Worm (Caenorhabditis elegans) whole organism, L1 larva: ENCODE data around the gene nlp-18.
A peak's percentile ranks its signal among the peaks of the same experiment; 100 is the strongest.

ENCODE experiments used
- C04F5.9 ChIP-seq: sonication (generic microtip); optimal IDR thresholded peaks from 2 replicates; lab custom pipeline; 2016; ENCODE audit warnings: missing genetic modification characterization, missing compliant biosample characterization
- C34B4.2 ChIP-seq: sonication (generic microtip); optimal IDR thresholded peaks from 2 replicates; lab custom pipeline; 2017; ENCODE audit warnings: mild to moderate bottlenecking, missing genetic modification characterization, missing compliant biosample characterization
- F16B12.6 ChIP-seq: fragments of 150-350 bp; optimal IDR thresholded peaks from 2 replicates; lab custom pipeline; 2014; ENCODE audit warnings: missing biosample characterization, missing genetic modification characterization
- aha-1 ChIP-seq: fragments of 150-350 bp; optimal IDR thresholded peaks from 2 replicates; lab custom pipeline; 2014; ENCODE audit warnings: missing biosample characterization, missing genetic modification characterization
- alr-1 ChIP-seq: fragments of 200-800 bp; sonication (Bioruptor generic); optimal IDR thresholded peaks from 2 replicates; lab custom pipeline; 2018; ENCODE audit warnings: borderline replicate concordance, mild to moderate bottlenecking, missing genetic modification characterization, missing compliant biosample characterization
- ceh-8 ChIP-seq: fragments of 200-800 bp; sonication (Bioruptor generic); optimal IDR thresholded peaks from 2 replicates; lab custom pipeline; 2018; ENCODE audit warnings: mild to moderate bottlenecking, missing genetic modification characterization, moderate library complexity, missing compliant biosample characterization
- ceh-82 ChIP-seq, 3 experiments: fragments of 150-350 bp in 1 of 3; sonication (generic microtip) in 2 of 3; optimal IDR thresholded peaks; 2 replicates each; lab custom pipeline; 2014 to 2017; ENCODE audit warnings: missing biosample characterization in 3 of 3, missing genetic modification characterization in 3 of 3
- ceh-88 ChIP-seq: fragments of 200-800 bp; sonication (Bioruptor generic); IDR thresholded peaks from 2 replicates; pipeline ENCODE4 v1.3.6; 2022; ENCODE audit warnings: missing genetic modification characterization, missing compliant biosample characterization
- ceh-90 ChIP-seq: sonication (generic microtip); optimal IDR thresholded peaks from 2 replicates; lab custom pipeline; 2016; ENCODE audit warnings: missing genetic modification characterization, missing compliant biosample characterization
- ces-1 ChIP-seq: fragments of 150-350 bp; optimal IDR thresholded peaks from 2 replicates; lab custom pipeline; 2014; ENCODE audit warnings: missing biosample characterization, missing genetic modification reagents, missing genetic modification characterization
- efl-1 ChIP-seq, 4 experiments: fragments of 150-350 bp; optimal IDR thresholded peaks in 3 of 4; peaks in 1 of 4; 1 replicate in 1 of 4; 2 replicates in 3 of 4; lab custom pipeline; 2014; ENCODE audit warnings: missing biosample characterization in 2 of 4, missing genetic modification characterization in 2 of 4, missing genetic modification reagents in 2 of 4
- efl-3 ChIP-seq: fragments of 200-800 bp; sonication (Bioruptor generic); optimal IDR thresholded peaks from 2 replicates; lab custom pipeline; 2018; ENCODE audit warnings: mild to moderate bottlenecking, missing genetic modification characterization, missing compliant biosample characterization
- elt-2 ChIP-seq: sonication (generic microtip); optimal IDR thresholded peaks from 2 replicates; lab custom pipeline; 2016; ENCODE audit warnings: missing genetic modification characterization, mild to moderate bottlenecking, inconsistent platforms, missing compliant biosample characterization, missing genetic modification reagents
- elt-3 ChIP-seq, 6 experiments: fragments of 150-350 bp in 1 of 6; sonication (generic microtip); optimal IDR thresholded peaks; 2 replicates each; lab custom pipeline; 2017 to 2018; ENCODE audit warnings: missing biosample characterization in 6 of 6, missing genetic modification characterization in 6 of 6, inconsistent platforms in 1 of 6
- ets-5 ChIP-seq: fragments of 200-800 bp; sonication (Bioruptor generic); IDR thresholded peaks from 2 replicates; pipeline ENCODE4 v1.3.6; 2022; ENCODE audit warnings: missing genetic modification characterization, missing compliant biosample characterization
- fkh-10 ChIP-seq: sonication (generic microtip); optimal IDR thresholded peaks from 2 replicates; lab custom pipeline; 2017; ENCODE audit warnings: missing biosample characterization, missing genetic modification reagents, missing genetic modification characterization
- fkh-4 ChIP-seq: sonication (generic microtip); optimal IDR thresholded peaks from 2 replicates; lab custom pipeline; 2016; ENCODE audit warnings: missing compliant biosample characterization, missing genetic modification characterization, borderline replicate concordance
- hlh-17 ChIP-seq: fragments of 200-800 bp; sonication (Bioruptor generic); optimal IDR thresholded peaks from 2 replicates; lab custom pipeline; 2018; ENCODE audit warnings: missing genetic modification characterization, mild to moderate bottlenecking, missing compliant biosample characterization, moderate library complexity, borderline replicate concordance
- hlh-4 ChIP-seq: sonication (generic microtip); optimal IDR thresholded peaks from 2 replicates; lab custom pipeline; 2016; ENCODE audit warnings: mild to moderate bottlenecking, missing genetic modification characterization, missing compliant biosample characterization
- hpl-2 ChIP-seq: fragments of 150-350 bp; optimal IDR thresholded peaks from 2 replicates; lab custom pipeline; 2014; ENCODE audit warnings: missing biosample characterization, missing genetic modification reagents, missing genetic modification characterization
- irx-1 ChIP-seq: sonication (generic microtip); optimal IDR thresholded peaks from 2 replicates; lab custom pipeline; 2016; ENCODE audit warnings: missing genetic modification characterization, missing compliant biosample characterization
- isw-1 ChIP-seq: fragments of 200-800 bp; sonication (Bioruptor generic); IDR thresholded peaks from 2 replicates; pipeline ENCODE4 v1.3.6; 2022; ENCODE audit warnings: missing genetic modification characterization, missing compliant biosample characterization
- jun-1 ChIP-seq: fragments of 150-350 bp; optimal IDR thresholded peaks from 2 replicates; lab custom pipeline; 2014; ENCODE audit warnings: missing biosample characterization, missing genetic modification reagents, missing genetic modification characterization
- lin-15B ChIP-seq: fragments of 150-350 bp; sonication (generic microtip); optimal IDR thresholded peaks from 3 replicates; lab custom pipeline; 2014; ENCODE audit warnings: missing biosample characterization, missing genetic modification characterization
- lin-35 ChIP-seq, 2 experiments: fragments of 150-350 bp; optimal IDR thresholded peaks; 2 replicates each; lab custom pipeline; 2014; ENCODE audit warnings: missing biosample characterization in 2 of 2, missing genetic modification characterization in 2 of 2, missing genetic modification reagents in 2 of 2
- lin-39 ChIP-seq: fragments of 150-350 bp; optimal IDR thresholded peaks from 2 replicates; lab custom pipeline; 2014; ENCODE audit warnings: missing biosample characterization, missing genetic modification reagents, missing genetic modification characterization
- lir-3 ChIP-seq: sonication (generic microtip); optimal IDR thresholded peaks from 2 replicates; lab custom pipeline; 2016; ENCODE audit warnings: mild to moderate bottlenecking, missing genetic modification characterization, moderate library complexity, missing compliant biosample characterization; ENCODE audit not compliant: poor library complexity
- lsy-2 ChIP-seq, 2 experiments: fragments of 150-350 bp; optimal IDR thresholded peaks; 2 replicates each; lab custom pipeline; 2014; ENCODE audit warnings: missing biosample characterization in 2 of 2, missing genetic modification characterization in 2 of 2
- mab-9 ChIP-seq: fragments of 200-800 bp; sonication (Bioruptor generic); IDR thresholded peaks from 2 replicates; pipeline ENCODE4 v1.3.6; 2022; ENCODE audit warnings: missing genetic modification reagents, missing genetic modification characterization, missing compliant biosample characterization
- mdl-1 ChIP-seq, 2 experiments: fragments of 150-350 bp; optimal IDR thresholded peaks; 2 replicates each; lab custom pipeline; 2014 to 2017; ENCODE audit warnings: missing biosample characterization in 2 of 2, missing genetic modification characterization in 2 of 2, inconsistent platforms in 1 of 2
- mef-2 ChIP-seq: fragments of 150-350 bp; optimal IDR thresholded peaks from 2 replicates; lab custom pipeline; 2014; ENCODE audit warnings: missing biosample characterization, missing genetic modification characterization
- nhr-12 ChIP-seq: sonication (generic microtip); optimal IDR thresholded peaks from 2 replicates; lab custom pipeline; 2017; ENCODE audit warnings: missing biosample characterization, missing genetic modification characterization
- nhr-19 ChIP-seq: fragments of 200-800 bp; sonication (Bioruptor generic); conservative IDR thresholded peaks from 2 replicates; pipeline ENCODE4 v1.3.6; 2022; ENCODE audit warnings: missing genetic modification characterization, missing compliant biosample characterization
- nhr-47 ChIP-seq: sonication (generic microtip); optimal IDR thresholded peaks from 2 replicates; lab custom pipeline; 2016; ENCODE audit warnings: mild to moderate bottlenecking, missing genetic modification characterization, moderate library complexity, missing compliant biosample characterization
- nhr-71 ChIP-seq: sonication (generic microtip); optimal IDR thresholded peaks from 2 replicates; lab custom pipeline; 2016; ENCODE audit warnings: mild to moderate bottlenecking, missing genetic modification characterization, moderate library complexity, missing compliant biosample characterization
- nhr-76 ChIP-seq: sonication (generic microtip); optimal IDR thresholded peaks from 2 replicates; lab custom pipeline; 2017; ENCODE audit warnings: missing biosample characterization, missing genetic modification characterization
- nhr-77 ChIP-seq: fragments of 150-350 bp; optimal IDR thresholded peaks from 2 replicates; lab custom pipeline; 2014; ENCODE audit warnings: missing biosample characterization, missing genetic modification characterization
- nhr-90 ChIP-seq: sonication (generic microtip); optimal IDR thresholded peaks from 2 replicates; lab custom pipeline; 2016; ENCODE audit warnings: mild to moderate bottlenecking, missing genetic modification characterization, missing compliant biosample characterization; ENCODE audit not compliant: poor library complexity
- pag-3 ChIP-seq: sonication (generic microtip); optimal IDR thresholded peaks from 2 replicates; lab custom pipeline; 2017; ENCODE audit warnings: missing genetic modification characterization, mild to moderate bottlenecking, missing compliant biosample characterization, antibody characterized with exemption, borderline replicate concordance; ENCODE audit not compliant: insufficient read depth
- pqm-1 ChIP-seq: sonication (generic microtip); optimal IDR thresholded peaks from 3 replicates; lab custom pipeline; 2017; ENCODE audit warnings: missing biosample characterization, missing genetic modification characterization
- skn-1 ChIP-seq: fragments of 150-350 bp; optimal IDR thresholded peaks from 2 replicates; lab custom pipeline; 2014; ENCODE audit warnings: missing biosample characterization, missing genetic modification characterization
- snpc-4 ChIP-seq: fragments of 150-350 bp; optimal IDR thresholded peaks from 2 replicates; lab custom pipeline; 2014; ENCODE audit warnings: missing biosample characterization, missing genetic modification characterization
- sox-4 ChIP-seq: sonication (generic microtip); optimal IDR thresholded peaks from 2 replicates; lab custom pipeline; 2016; ENCODE audit warnings: missing genetic modification characterization, missing compliant biosample characterization
- sptf-1 ChIP-seq: fragments of 150-350 bp; optimal IDR thresholded peaks from 2 replicates; lab custom pipeline; 2014; ENCODE audit warnings: missing biosample characterization, missing genetic modification characterization
- sup-37 ChIP-seq: fragments of 200-800 bp; sonication (Bioruptor generic); optimal IDR thresholded peaks from 2 replicates; lab custom pipeline; 2018; ENCODE audit warnings: mild to moderate bottlenecking, missing genetic modification characterization, missing compliant biosample characterization
- tlp-1 ChIP-seq: fragments of 150-350 bp; optimal IDR thresholded peaks from 2 replicates; lab custom pipeline; 2014; ENCODE audit warnings: missing biosample characterization, missing genetic modification characterization
- unc-30 ChIP-seq: sonication (generic microtip); optimal IDR thresholded peaks from 2 replicates; lab custom pipeline; 2017; ENCODE audit warnings: missing biosample characterization, missing genetic modification characterization
- unc-62 ChIP-seq: fragments of 150-350 bp; optimal IDR thresholded peaks from 2 replicates; lab custom pipeline; 2014; ENCODE audit warnings: missing biosample characterization, missing genetic modification reagents, missing genetic modification characterization
- unc-98 ChIP-seq: fragments of 200-800 bp; sonication (Bioruptor generic); IDR thresholded peaks from 2 replicates; pipeline ENCODE4 v1.3.6; 2022; ENCODE audit warnings: missing genetic modification characterization, missing compliant biosample characterization
- vab-15 ChIP-seq: sonication (generic microtip); optimal IDR thresholded peaks from 2 replicates; lab custom pipeline; 2017; ENCODE audit warnings: missing genotype, mild to moderate bottlenecking, missing genetic modification characterization, missing compliant biosample characterization
- zag-1 ChIP-seq: fragments of 150-350 bp; optimal IDR thresholded peaks from 2 replicates; lab custom pipeline; 2014; ENCODE audit warnings: missing biosample characterization, missing genetic modification characterization
- ztf-4 ChIP-seq: fragments of 150-350 bp; optimal IDR thresholded peaks from 2 replicates; lab custom pipeline; 2014; ENCODE audit warnings: missing biosample characterization, missing genetic modification characterization

Gene nlp-18

DNA sequence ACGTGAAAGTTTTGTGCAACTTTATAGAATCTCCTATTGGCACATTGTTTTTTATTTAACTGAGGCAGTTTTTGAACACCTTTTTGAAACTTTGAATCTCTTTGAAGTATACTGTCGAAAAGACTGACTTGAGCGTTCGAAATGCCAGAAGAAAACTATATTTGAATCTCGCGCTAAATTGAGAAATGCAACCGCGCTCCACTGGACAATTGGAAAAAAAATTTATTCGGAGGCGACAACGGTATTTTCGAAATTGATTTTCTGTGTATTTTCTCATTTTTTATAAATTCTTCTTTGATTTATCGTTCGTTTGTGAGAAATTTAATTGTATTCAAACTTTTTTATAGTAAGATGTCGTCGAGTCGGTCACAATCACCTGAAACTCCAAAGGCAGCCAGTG, 8.2 kb downstream of the nlp-18 start, which contains the start of gene let-858:
Gene let-858 (plus strand): TSS at position 348 of the 400 bp plus-strand sequence.
- TF ChIP-seq sox-4 (tag; lab: Kevin White, UChicago) (no peak), snpc-4 (no peak), ceh-90 (tag; lab: Kevin White, UChicago) (no peak), ztf-4 (tag; lab: Kevin White, UChicago) (no peak), fkh-4 (tag; lab: Kevin White, UChicago) (no peak), ceh-8 (GFP tag; lab: Kevin White, UChicago) (no peak), nhr-19 (GFP tag; lab: Robert Waterston, UW) (peak; percentile 50), ceh-88 (GFP tag; lab: Robert Waterston, UW) (no peak), lir-3 (tag; lab: Kevin White, UChicago) (no peak), zag-1 (tag; lab: Kevin White, UChicago) (no peak), vab-15 (tag; lab: Kevin White, UChicago) (no peak), mdl-1 (tag; optimal IDR thresholded peaks at IDR 0.05; lab: Kevin White, UChicago) (no peak), C34B4.2 (tag; lab: Kevin White, UChicago) (no peak), tlp-1 (tag; lab: Kevin White, UChicago) (no peak), ceh-82 (tag; optimal IDR thresholded peaks at IDR 0.05; lab: Kevin White, UChicago) (peak; percentile 8 to 59 (median 50)), pqm-1 (no peak), ces-1 (GFP tag; lab: Kevin White, UChicago) (no peak), C04F5.9 (tag; lab: Kevin White, UChicago) (peak; percentile 10), nhr-47 (tag; lab: Kevin White, UChicago) (peak; percentile 78), sptf-1 (tag; lab: Kevin White, UChicago) (no peak), isw-1 (GFP tag; lab: Robert Waterston, UW) (no peak; the same call in none of the 2 replicates), unc-98 (no peak), F16B12.6 (tag; lab: Kevin White, UChicago) (peak; percentile 27), nhr-71 (peak; percentile 71), efl-3 (no peak), elt-2 (tag; lab: Kevin White, UChicago) (no peak), lin-39 (tag; lab: Kevin White, UChicago) (peak; percentile 9), sup-37 (GFP tag; lab: Kevin White, UChicago) (no peak), unc-30 (tag; lab: Kevin White, UChicago) (no peak), nhr-76 (no peak), nhr-90 (tag; lab: Kevin White, UChicago) (peak; percentile 67), skn-1 (tag; lab: Kevin White, UChicago) (peak; percentile 26), ets-5 (GFP tag; lab: Robert Waterston, UW) (no peak), hpl-2 (no peak), lin-35 (GFP tag; optimal IDR thresholded peaks at IDR 0.05; lab: Kevin White, UChicago) (peak; percentile 96 to 98), nhr-77 (tag; lab: Kevin White, UChicago) (no peak), aha-1 (no peak), hlh-4 (tag; lab: Kevin White, UChicago) (no peak), pag-3 (tag; lab: Kevin White, UChicago) (no peak), lsy-2 (tag; optimal IDR thresholded peaks at IDR 0.05; lab: Kevin White, UChicago) (peak; percentile 67 to 82), nhr-12 (tag; lab: Kevin White, UChicago) (no peak), hlh-17 (no peak), alr-1 (tag; lab: Kevin White, UChicago) (no peak), lin-15B (peak; percentile 41), mef-2 (no peak), jun-1 (tag; lab: Kevin White, UChicago) (peak; percentile 22), irx-1 (tag; lab: Kevin White, UChicago) (peak; percentile 19), unc-62 (GFP tag; lab: Kevin White, UChicago) (no peak), fkh-10 (GFP tag; lab: Kevin White, UChicago) (no peak), mab-9 (GFP tag; lab: Robert Waterston, UW) (no peak), elt-3 (tag; optimal IDR thresholded peaks at IDR 0.05; lab: Kevin White, UChicago) (peak in 1 of 6 experiments; percentile 34), efl-1 (optimal IDR thresholded peaks at IDR 0.05; lab: Kevin White, UChicago) (peak; percentile 97 to 99), efl-1 (GFP tag; optimal IDR thresholded peaks at IDR 0.05 in 1 of 2; lab: Kevin White, UChicago) (peak; percentile 98 to 100)
